Fruit fly (Drosophila melanogaster) whole organism, embryonic: ENCODE results near the gene CG33969.

ENCODE experiments used
- Adf1 ChIP-seq: fragments of 200-800 bp; sonication (Bioruptor generic); IDR thresholded peaks from 2 replicates; pipeline ENCODE4 v1.3.6; 2022; ENCODE audit warnings: missing biosample characterization, missing genetic modification characterization
- Blimp-1 ChIP-seq: fragments of 200-800 bp; sonication (Bioruptor generic); optimal IDR thresholded peaks from 3 replicates; lab custom pipeline; 2018; ENCODE audit warnings: missing biosample characterization, missing genetic modification characterization, mild to moderate bottlenecking, moderate library complexity, missing genetic modification reagents
- Bteb2 ChIP-seq: fragments of 200-800 bp; sonication (Bioruptor generic); optimal IDR thresholded peaks from 2 replicates; lab custom pipeline; 2016; ENCODE audit warnings: missing biosample characterization, missing genetic modification characterization
- CG12659 ChIP-seq: fragments of 200-800 bp; sonication (Bioruptor generic); optimal IDR thresholded peaks from 3 replicates; lab custom pipeline; 2017; ENCODE audit warnings: mild to moderate bottlenecking, missing biosample characterization, missing genetic modification reagents, missing genetic modification characterization
- CG14860 ChIP-seq: fragments of 200-800 bp; sonication (Bioruptor generic); IDR thresholded peaks from 3 replicates; pipeline ENCODE4 v1.3.6; 2022; ENCODE audit warnings: missing biosample characterization, missing genetic modification characterization; ENCODE audit not compliant: partially characterized antibody
- CG15479 ChIP-seq: fragments of 200-800 bp; sonication (Bioruptor generic); optimal IDR thresholded peaks from 3 replicates; lab custom pipeline; 2019; ENCODE audit warnings: missing biosample characterization, mild to moderate bottlenecking, missing genetic modification characterization, moderate library complexity
- CG18476 ChIP-seq: fragments of 200-800 bp; sonication (Bioruptor generic); optimal IDR thresholded peaks from 2 replicates; lab custom pipeline; 2016; ENCODE audit warnings: missing biosample characterization, mild to moderate bottlenecking, missing genetic modification characterization
- CG18619 ChIP-seq: fragments of 200-800 bp; sonication (Bioruptor generic); optimal IDR thresholded peaks from 3 replicates; lab custom pipeline; 2017; ENCODE audit warnings: missing biosample characterization, mild to moderate bottlenecking, missing genetic modification characterization
- CG30020 ChIP-seq: fragments of 200-800 bp; optimal IDR thresholded peaks from 2 replicates; lab custom pipeline; 2019; ENCODE audit warnings: missing biosample characterization, mild to moderate bottlenecking, missing genetic modification characterization, moderate library complexity
- CG3065 ChIP-seq: fragments of 200-800 bp; sonication (Bioruptor generic); optimal IDR thresholded peaks from 2 replicates; lab custom pipeline; 2016; ENCODE audit warnings: missing biosample characterization, missing genetic modification characterization
- CG3163 ChIP-seq: fragments of 200-800 bp; sonication (Bioruptor generic); optimal IDR thresholded peaks from 3 replicates; lab custom pipeline; 2016; ENCODE audit warnings: missing biosample characterization, missing genetic modification characterization
- CG32532 ChIP-seq: fragments of 200-800 bp; sonication (Bioruptor generic); IDR thresholded peaks from 2 replicates; pipeline ENCODE4 v1.3.6; 2022; ENCODE audit warnings: missing biosample characterization, missing genetic modification characterization
- CG34224 ChIP-seq: fragments of 200-800 bp; sonication (Bioruptor generic); IDR thresholded peaks from 3 replicates; pipeline ENCODE4 v1.3.6; 2022; ENCODE audit warnings: missing biosample characterization, missing genetic modification characterization; ENCODE audit not compliant: partially characterized antibody
- CG4820 ChIP-seq: fragments of 200-800 bp; sonication (Bioruptor generic); optimal IDR thresholded peaks from 3 replicates; lab custom pipeline; 2016; ENCODE audit warnings: missing biosample characterization, missing genetic modification characterization
- CG5245 ChIP-seq: fragments of 200-800 bp; sonication (Bioruptor generic); optimal IDR thresholded peaks from 3 replicates; lab custom pipeline; 2016; ENCODE audit warnings: missing biosample characterization, missing genetic modification characterization
- CG6654 ChIP-seq: fragments of 200-800 bp; sonication (Bioruptor generic); optimal IDR thresholded peaks from 2 replicates; lab custom pipeline; 2017; ENCODE audit warnings: missing biosample characterization, mild to moderate bottlenecking, missing genetic modification characterization
- CG7928 ChIP-seq: fragments of 200-800 bp; sonication (Bioruptor generic); optimal IDR thresholded peaks from 2 replicates; lab custom pipeline; 2017; ENCODE audit warnings: missing biosample characterization, mild to moderate bottlenecking, missing genetic modification characterization
- CG8089 ChIP-seq: fragments of 200-800 bp; sonication (Bioruptor generic); optimal IDR thresholded peaks from 3 replicates; lab custom pipeline; 2016; ENCODE audit warnings: missing biosample characterization, missing genetic modification characterization
- CG8765 ChIP-seq: fragments of 200-800 bp; sonication (Bioruptor generic); IDR thresholded peaks from 2 replicates; pipeline ENCODE4 v1.3.6; 2022; ENCODE audit warnings: missing biosample characterization, missing genetic modification characterization
- CG9932 ChIP-seq: fragments of 200-800 bp; sonication (Bioruptor generic); IDR thresholded peaks from 2 replicates; pipeline ENCODE4 v1.3.6; 2022; ENCODE audit warnings: missing biosample characterization, missing genetic modification characterization
- D19B ChIP-seq: fragments of 200-800 bp; sonication (Bioruptor generic); optimal IDR thresholded peaks from 2 replicates; lab custom pipeline; 2017; ENCODE audit warnings: missing biosample characterization, mild to moderate bottlenecking, missing genetic modification characterization
- Dek ChIP-seq: fragments of 200-800 bp; sonication (Bioruptor generic); optimal IDR thresholded peaks from 3 replicates; lab custom pipeline; 2019; ENCODE audit warnings: missing biosample characterization, mild to moderate bottlenecking, missing genetic modification characterization, moderate library complexity
- Doc3 ChIP-seq: fragments of 200-800 bp; sonication (Bioruptor generic); IDR thresholded peaks from 3 replicates; pipeline ENCODE4 v1.3.6; 2022; ENCODE audit warnings: missing biosample characterization, missing genetic modification characterization; ENCODE audit not compliant: partially characterized antibody
- Drgx ChIP-seq: fragments of 200-800 bp; sonication (Bioruptor generic); IDR thresholded peaks from 2 replicates; pipeline ENCODE4 v1.3.6; 2022; ENCODE audit warnings: missing biosample characterization, missing genetic modification characterization
- Gug ChIP-seq: fragments of 200-800 bp; sonication (Bioruptor generic); IDR thresholded peaks from 4 replicates; pipeline ENCODE4 v1.3.6; 2022; ENCODE audit warnings: missing biosample characterization, missing genetic modification characterization
- HmgD ChIP-seq: fragments of 200-800 bp; sonication (Bioruptor generic); optimal IDR thresholded peaks from 3 replicates; lab custom pipeline; 2016; ENCODE audit warnings: missing biosample characterization, missing genetic modification characterization
- Ravus ChIP-seq: fragments of 200-800 bp; sonication (Bioruptor generic); IDR thresholded peaks from 2 replicates; pipeline ENCODE4 v1.3.6; 2022; ENCODE audit warnings: missing biosample characterization, missing genetic modification characterization
- Six4 ChIP-seq: fragments of 200-800 bp; sonication (Bioruptor generic); optimal IDR thresholded peaks from 2 replicates; lab custom pipeline; 2016; ENCODE audit warnings: missing biosample characterization, missing genetic modification characterization
- Vsx1 ChIP-seq: fragments of 200-800 bp; sonication (Bioruptor generic); optimal IDR thresholded peaks from 2 replicates; lab custom pipeline; 2017; ENCODE audit warnings: missing biosample characterization, mild to moderate bottlenecking, missing genetic modification characterization, missing genetic modification reagents
- bsh ChIP-seq, 2 experiments: fragments of 200-800 bp; sonication (Bioruptor generic); optimal IDR thresholded peaks; 2 replicates each; lab custom pipeline; 2017 to 2018; ENCODE audit warnings: mild to moderate bottlenecking in 2 of 2, missing biosample characterization in 2 of 2, missing genetic modification characterization in 2 of 2, moderate library complexity in 1 of 2
- esg ChIP-seq: fragments of 200-800 bp; sonication (Bioruptor generic); conservative IDR thresholded peaks from 2 replicates; pipeline ENCODE4 v1.3.6; 2022; ENCODE audit warnings: missing biosample characterization, missing genetic modification characterization
- eyg ChIP-seq: fragments of 200-800 bp; sonication (Bioruptor generic); optimal IDR thresholded peaks from 3 replicates; lab custom pipeline; 2016; ENCODE audit warnings: missing biosample characterization, missing genetic modification characterization
- fd102C ChIP-seq: fragments of 200-800 bp; sonication (Bioruptor generic); optimal IDR thresholded peaks from 2 replicates; lab custom pipeline; 2018; ENCODE audit warnings: missing biosample characterization, mild to moderate bottlenecking, missing genetic modification characterization, moderate library complexity
- fru ChIP-seq: fragments of >200 bp; optimal IDR thresholded peaks from 2 replicates; lab custom pipeline; 2017
- ftz-f1 ChIP-seq: fragments of 200-800 bp; sonication (Bioruptor generic); optimal IDR thresholded peaks from 2 replicates; lab custom pipeline; 2016; ENCODE audit warnings: missing biosample characterization, missing genetic modification characterization
- gsb ChIP-seq: fragments of 200-800 bp; sonication (Bioruptor generic); IDR thresholded peaks from 2 replicates; pipeline ENCODE4 v1.3.6; 2022; ENCODE audit warnings: missing biosample characterization, missing genetic modification characterization
- ham ChIP-seq: fragments of 200-800 bp; sonication (Bioruptor generic); IDR thresholded peaks from 2 replicates; pipeline ENCODE4 v1.3.6; 2022; ENCODE audit warnings: missing biosample characterization, missing genetic modification characterization
- kay ChIP-seq: fragments of 200-800 bp; sonication (Bioruptor generic); optimal IDR thresholded peaks from 2 replicates; lab custom pipeline; 2016; ENCODE audit warnings: missing biosample characterization, missing genetic modification characterization
- lilli ChIP-seq: fragments of 200-800 bp; sonication (Bioruptor generic); optimal IDR thresholded peaks from 3 replicates; lab custom pipeline; 2016; ENCODE audit warnings: missing biosample characterization, missing genetic modification characterization
- onecut ChIP-seq: fragments of 200-800 bp; sonication (Bioruptor generic); IDR thresholded peaks from 2 replicates; pipeline ENCODE4 v1.3.6; 2022; ENCODE audit warnings: missing biosample characterization, missing genetic modification characterization
- otp ChIP-seq: fragments of 200-800 bp; sonication (Bioruptor generic); IDR thresholded peaks from 3 replicates; pipeline ENCODE4, ENCODE4 v1.3.6; 2022; ENCODE audit warnings: missing biosample characterization, missing genetic modification characterization
- sima ChIP-seq: fragments of 200-800 bp; sonication (Bioruptor generic); optimal IDR thresholded peaks from 2 replicates; lab custom pipeline; 2016; ENCODE audit warnings: missing biosample characterization, missing genetic modification characterization
- so ChIP-seq: fragments of 200-800 bp; sonication (Bioruptor generic); IDR thresholded peaks from 3 replicates; pipeline ENCODE4 v1.3.6; 2022; ENCODE audit warnings: missing biosample characterization, missing genetic modification characterization
- sob ChIP-seq: fragments of 200-800 bp; sonication (Bioruptor generic); IDR thresholded peaks from 2 replicates; pipeline ENCODE4 v1.3.6; 2022; ENCODE audit warnings: missing biosample characterization, missing genetic modification characterization
- ssp ChIP-seq: fragments of 200-800 bp; sonication (Bioruptor generic); IDR thresholded peaks from 2 replicates; pipeline ENCODE4 v1.3.6; 2022; ENCODE audit warnings: missing biosample characterization, missing genetic modification characterization
- stc ChIP-seq: fragments of 200-800 bp; sonication (Bioruptor generic); IDR thresholded peaks from 2 replicates; pipeline ENCODE4 v1.3.6; 2022; ENCODE audit warnings: missing biosample characterization, missing genetic modification characterization
- tna ChIP-seq: fragments of 200-800 bp; sonication (Bioruptor generic); IDR thresholded peaks from 2 replicates; pipeline ENCODE4 v1.3.6; 2022; ENCODE audit warnings: missing biosample characterization, missing genetic modification characterization; ENCODE audit not compliant: partially characterized antibody
- unpg ChIP-seq: fragments of 200-800 bp; sonication (Bioruptor generic); optimal IDR thresholded peaks from 3 replicates; lab custom pipeline; 2018; ENCODE audit warnings: missing biosample characterization, mild to moderate bottlenecking, missing genetic modification characterization, moderate library complexity
- vfl ChIP-seq: fragments of 200-800 bp; sonication (Bioruptor generic); optimal IDR thresholded peaks from 2 replicates; lab custom pipeline; 2016; ENCODE audit warnings: missing biosample characterization, missing genetic modification characterization
- wor ChIP-seq: fragments of 200-800 bp; sonication (Bioruptor generic); IDR thresholded peaks from 2 replicates; pipeline ENCODE4 v1.3.6; 2022; ENCODE audit warnings: missing biosample characterization, missing genetic modification characterization

Gene CG33969

dm6 chr3L:20395257-20395909 lies 2.0 kb upstream of the CG33969 start (continued):
- peak; percentile 26 for TF ChIP-seq unpg (GFP tag; lab: Kevin White, UChicago)
- no peak for TF ChIP-seq ssp (GFP tag; lab: Robert Waterston, UW)
- TF ChIP-seq Adf1 (GFP tag; lab: Robert Waterston, UW): peak; percentile 55
- TF ChIP-seq so (GFP tag; lab: Robert Waterston, UW): peak; percentile 38; the same call in 2 of the 3 replicates
- TF ChIP-seq CG34224 (GFP tag; lab: Robert Waterston, UW): peak; percentile 42; the same call in 2 of the 3 replicates
- peak; percentile 47 for TF ChIP-seq sob
- TF ChIP-seq CG3163: peak; percentile 17
- 0 out of 2 replicates have a peak, but pooled peaks have one; percentile 12 for TF ChIP-seq onecut (GFP tag; lab: Robert Waterston, UW)
- no peak for TF ChIP-seq CG7928 (GFP tag; lab: Kevin White, UChicago)
- no peak for TF ChIP-seq ham (GFP tag; lab: Robert Waterston, UW)
- TF ChIP-seq Dek (tag; lab: Kevin White, UChicago): peak; percentile 28
- TF ChIP-seq CG32532: peak; percentile 69
- no peak for TF ChIP-seq wor (GFP tag; lab: Robert Waterston, UW)
- TF ChIP-seq tna (GFP tag; lab: Robert Waterston, UW): no peak
- no peak for TF ChIP-seq Six4 (GFP tag; lab: Kevin White, UChicago)
- TF ChIP-seq fru: no peak
- no peak for TF ChIP-seq sima (GFP tag; lab: Kevin White, UChicago)
- TF ChIP-seq CG18476 (GFP tag; lab: Kevin White, UChicago): peak; percentile 31
- TF ChIP-seq D19B: peak; percentile 99
- no peak for TF ChIP-seq HmgD (GFP tag; lab: Kevin White, UChicago)
- 0 out of 2 replicates have a peak, but pooled peaks have one; percentile 21 for TF ChIP-seq gsb (GFP tag; lab: Robert Waterston, UW)
- TF ChIP-seq eyg (GFP tag; lab: Kevin White, UChicago): peak; percentile 34
- TF ChIP-seq CG14860 (GFP tag; lab: Robert Waterston, UW): no peak
- TF ChIP-seq bsh (GFP tag; optimal IDR thresholded peaks at IDR 0.05; lab: Kevin White, UChicago): no peak
- peak; percentile 30 for TF ChIP-seq vfl (GFP tag; lab: Kevin White, UChicago)
- TF ChIP-seq Doc3 (GFP tag; lab: Robert Waterston, UW): no peak
- no peak for TF ChIP-seq CG30020 (tag; lab: Kevin White, UChicago)
- TF ChIP-seq CG15479: no peak
- no peak for TF ChIP-seq CG6654
- peak; percentile 80 for TF ChIP-seq lilli (GFP tag; lab: Kevin White, UChicago)
- TF ChIP-seq ftz-f1 (GFP tag; lab: Kevin White, UChicago): peak; percentile 55
- TF ChIP-seq CG9932: peak; percentile 62
- TF ChIP-seq CG8765 (GFP tag; lab: Robert Waterston, UW): peak; percentile 44; the same call in 1 of the 2 replicates
- peak; percentile 14 for TF ChIP-seq CG18619 (GFP tag; lab: Kevin White, UChicago)
- TF ChIP-seq kay (GFP tag; lab: Kevin White, UChicago): no peak
- no peak for TF ChIP-seq Vsx1 (GFP tag; lab: Kevin White, UChicago)
- no peak for TF ChIP-seq CG8089
- TF ChIP-seq otp (GFP tag; lab: Robert Waterston, UW): 0 out of 3 replicates have a peak, but pooled peaks have one; percentile 26
- TF ChIP-seq CG5245 (GFP tag; lab: Kevin White, UChicago): no peak
- no peak for TF ChIP-seq fd102C
- no peak for TF ChIP-seq esg
- 0 out of 2 replicates have a peak, but pooled peaks have one; percentile 38 for TF ChIP-seq Drgx
- no peak for TF ChIP-seq stc
- TF ChIP-seq Bteb2: peak; percentile 61
- peak; percentile 59 for TF ChIP-seq CG4820 (GFP tag; lab: Kevin White, UChicago)
- no peak for TF ChIP-seq Blimp-1 (GFP tag; lab: Kevin White, UChicago)
- TF ChIP-seq CG3065: no peak
- TF ChIP-seq Ravus: no peak
- peak; percentile 17; the same call in 1 of the 4 replicates for TF ChIP-seq Gug (GFP tag; lab: Robert Waterston, UW)
- peak; percentile 57 for TF ChIP-seq CG12659 (GFP tag; lab: Kevin White, UChicago)
